Worm (Caenorhabditis elegans): ENCODE data around the gene far-1.

DNA sequence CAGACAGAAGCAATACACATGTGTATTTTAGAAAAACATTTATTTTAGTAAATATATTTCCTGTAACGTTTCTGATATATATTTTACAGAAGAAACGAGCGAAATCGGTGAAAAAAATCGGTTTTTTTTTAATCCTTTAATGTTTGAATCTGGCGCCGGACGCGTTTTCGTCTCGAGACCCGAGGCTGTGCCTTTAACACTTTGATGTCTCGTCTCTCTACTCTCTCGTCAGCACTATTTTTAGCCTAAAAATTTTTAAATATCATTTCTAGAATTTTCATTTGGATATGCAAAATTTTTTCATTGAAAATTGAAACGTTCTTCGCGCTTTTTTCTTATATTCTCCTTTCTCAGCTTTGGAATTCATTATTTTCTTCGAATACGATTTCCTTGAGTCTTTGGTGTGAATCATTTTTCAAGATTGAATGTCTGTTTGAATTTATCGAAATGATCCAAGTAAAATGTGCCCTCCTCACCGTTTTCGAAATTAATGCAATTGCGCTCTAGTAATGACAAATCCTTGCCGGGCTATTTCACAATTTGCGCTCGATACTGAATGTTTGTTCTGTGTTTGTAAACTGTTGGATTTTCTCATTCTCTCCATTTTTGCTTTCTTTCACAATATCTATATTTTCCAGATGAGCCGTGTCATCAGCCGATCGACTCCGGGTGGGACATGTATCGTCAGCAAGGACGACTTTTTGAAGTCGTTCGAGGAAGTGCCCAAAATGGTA lies 26.4 kb downstream of the far-1 start, which contains the start of gene cls-2:
- TF ChIP-seq ceh-82 (tag; optimal IDR thresholded peaks at IDR 0.05) (no peak), nhr-28 (tag; optimal IDR thresholded peaks at IDR 0.05) (no peak), nhr-77 (tag; optimal IDR thresholded peaks at IDR 0.05) (no peak), nhr-11 (tag; optimal IDR thresholded peaks at IDR 0.05) (no peak), fos-1 (tag; optimal IDR thresholded peaks at IDR 0.05) (no peak), unc-62 (GFP tag; optimal IDR thresholded peaks at IDR 0.05 in 1 of 2) (no peak), unc-62 (tag; optimal IDR thresholded peaks at IDR 0.05) (no peak), ces-1 (GFP tag; optimal IDR thresholded peaks at IDR 0.05) (no peak), ztf-7 (tag; optimal IDR thresholded peaks at IDR 0.05) (no peak)

Measured in whole organism, L4 larva.